Fruit fly (Drosophila melanogaster): ENCODE measurements around the gene ppk27.

The ppk27 gene

DNA sequence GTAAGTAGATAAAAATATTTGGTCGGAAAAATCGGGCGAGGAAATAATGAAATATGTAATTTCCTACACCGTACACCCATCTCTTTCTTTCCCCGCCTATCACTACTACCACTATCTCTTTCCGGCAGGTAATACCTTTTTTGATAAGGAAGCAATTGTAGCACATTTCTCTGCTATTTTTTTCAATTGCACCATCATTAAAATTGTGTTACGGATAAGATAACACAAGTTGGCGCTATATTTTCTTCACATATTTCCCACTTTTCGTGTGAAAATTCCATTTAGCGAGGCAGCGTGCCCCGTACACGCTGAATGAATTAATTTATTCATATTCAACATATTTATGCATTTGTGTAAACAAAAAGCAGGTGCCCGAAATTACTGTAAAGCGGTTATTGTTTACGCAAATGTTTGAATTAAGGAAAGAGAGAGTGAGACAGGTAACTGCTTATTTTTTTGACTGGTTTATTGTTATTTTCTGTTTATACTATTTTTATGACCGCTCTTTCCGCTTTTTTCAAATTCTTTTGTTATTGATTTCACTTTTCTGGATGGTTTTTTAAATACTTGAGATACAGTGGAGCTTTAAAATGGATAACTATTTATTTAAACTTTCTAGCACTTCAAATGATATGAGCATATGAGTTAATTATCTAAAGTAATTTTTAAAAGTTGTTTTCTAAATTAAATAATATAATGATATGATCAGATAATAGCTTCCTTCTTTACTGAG lies 31.5 kb upstream of the ppk27 start (continued):
- TF ChIP-seq GATAe (GFP tag; conservative IDR thresholded peaks at IDR 0.05): peak; percentile 65
- TF ChIP-seq CG13775 (GFP tag; optimal IDR thresholded peaks at IDR 0.05): peak; percentile 28
- TF ChIP-seq CG11695 (GFP tag; IDR thresholded peaks at IDR 0.05): peak; percentile 52; the same call in 2 of the 3 replicates
- peak; percentile 47 for TF ChIP-seq Fer3 (tag; optimal IDR thresholded peaks at IDR 0.05)
- peak; percentile 78 for TF ChIP-seq CG7839 (tag; optimal IDR thresholded peaks at IDR 0.05)
- peak; percentile 66 for TF ChIP-seq CG31441 (GFP tag; IDR thresholded peaks at IDR 0.05)
- TF ChIP-seq Oli (tag; optimal IDR thresholded peaks at IDR 0.05): peak; percentile 65
- peak; percentile 11 for TF ChIP-seq CG18619 (GFP tag; optimal IDR thresholded peaks at IDR 0.05)
- 0 out of 2 replicates have a peak, but pooled peaks have one; percentile 22 for TF ChIP-seq ssp (GFP tag; IDR thresholded peaks at IDR 0.05)
- TF ChIP-seq sna (GFP tag; IDR thresholded peaks at IDR 0.05; ENCODE audit: partially characterized antibody): no peak
- peak; percentile 59 for TF ChIP-seq tap (tag; optimal IDR thresholded peaks at IDR 0.05)
- TF ChIP-seq lmd (GFP tag; IDR thresholded peaks at IDR 0.05): peak; percentile 54
- peak; percentile 17 for TF ChIP-seq CG15479 (GFP tag; optimal IDR thresholded peaks at IDR 0.05)
- TF ChIP-seq CG12659 (GFP tag; optimal IDR thresholded peaks at IDR 0.05): peak; percentile 43
- peak; percentile 77 for TF ChIP-seq exex (tag; optimal IDR thresholded peaks at IDR 0.05)
- peak; percentile 57 for TF ChIP-seq oc (tag; optimal IDR thresholded peaks at IDR 0.05)
- peak; percentile 4 for TF ChIP-seq fd96Cb (tag; optimal IDR thresholded peaks at IDR 0.05)
- peak; percentile 62 for TF ChIP-seq nmo (GFP tag; optimal IDR thresholded peaks at IDR 0.05)
- peak; percentile 33; the same call in 1 of the 3 replicates for TF ChIP-seq Aef1 (GFP tag; IDR thresholded peaks at IDR 0.05)
- TF ChIP-seq CG8388 (GFP tag; optimal IDR thresholded peaks at IDR 0.05): peak; percentile 71
- no peak for TF ChIP-seq CG10147 (GFP tag; optimal IDR thresholded peaks at IDR 0.05)
- no peak for TF ChIP-seq da (GFP tag; optimal IDR thresholded peaks at IDR 0.05)
- no peak for TF ChIP-seq CG15073 (GFP tag; optimal IDR thresholded peaks at IDR 0.05)
- TF ChIP-seq CG34422 (GFP tag; IDR thresholded peaks at IDR 0.05): 0 out of 3 replicates have a peak, but pooled peaks have one; percentile 45
- peak; percentile 54 for TF ChIP-seq CG15601 (tag; optimal IDR thresholded peaks at IDR 0.05)
- TF ChIP-seq vvl (GFP tag; IDR thresholded peaks at IDR 0.05): peak; percentile 54; the same call in 1 of the 2 replicates
- peak in 1 of 2 experiments; percentile 2 for TF ChIP-seq Eip74EF (GFP tag; optimal IDR thresholded peaks at IDR 0.05)
- peak; percentile 53 for TF ChIP-seq CG30403 (GFP tag; optimal IDR thresholded peaks at IDR 0.05)
- peak; percentile 49 for TF ChIP-seq Atf6 (GFP tag; IDR thresholded peaks at IDR 0.05)
- no peak for TF ChIP-seq Mes4 (GFP tag; optimal IDR thresholded peaks at IDR 0.05)
- peak; percentile 43 for TF ChIP-seq ATbp (GFP tag; optimal IDR thresholded peaks at IDR 0.05)
- TF ChIP-seq prd (optimal IDR thresholded peaks at IDR 0.05): no peak
- peak; percentile 61; the same call in 2 of the 3 replicates for TF ChIP-seq prd (GFP tag; IDR thresholded peaks at IDR 0.05)
- TF ChIP-seq CG7556 (GFP tag; optimal IDR thresholded peaks at IDR 0.05): peak; percentile 41
- TF ChIP-seq gcm (GFP tag; optimal IDR thresholded peaks at IDR 0.05): peak; percentile 35
- TF ChIP-seq Sox100B (GFP tag; optimal IDR thresholded peaks at IDR 0.05): peak; percentile 39
- TF ChIP-seq CG33213 (GFP tag; optimal IDR thresholded peaks at IDR 0.05): no peak
- TF ChIP-seq fru (optimal IDR thresholded peaks at IDR 0.05): no peak
- peak; percentile 65; the same call in 1 of the 2 replicates for TF ChIP-seq sisA (GFP tag; IDR thresholded peaks at IDR 0.05)
- peak; percentile 24 for TF ChIP-seq CG9727 (GFP tag; optimal IDR thresholded peaks at IDR 0.05)
- TF ChIP-seq CG1602 (GFP tag; optimal IDR thresholded peaks at IDR 0.05): peak; percentile 12
- TF ChIP-seq Hr51 (GFP tag; optimal IDR thresholded peaks at IDR 0.05): peak in 1 of 2 experiments; percentile 73
- peak; percentile 57 for TF ChIP-seq salm (tag; optimal IDR thresholded peaks at IDR 0.05)
- no peak for TF ChIP-seq CG6683 (GFP tag; optimal IDR thresholded peaks at IDR 0.05)
- TF ChIP-seq CG15696 (tag; optimal IDR thresholded peaks at IDR 0.05): no peak
- TF ChIP-seq NC2β (GFP tag; optimal IDR thresholded peaks at IDR 0.05): no peak
- TF ChIP-seq kah (GFP tag; optimal IDR thresholded peaks at IDR 0.05): no peak
- no peak for TF ChIP-seq Chrac-16 (GFP tag; optimal IDR thresholded peaks at IDR 0.05)
- TF ChIP-seq CG4404 (GFP tag; IDR thresholded peaks at IDR 0.05): no peak
